Fruit fly (Drosophila melanogaster): ENCODE measurements around the gene CG42728.
A peak's percentile ranks its signal among the peaks of the same experiment; 100 is the strongest.

The CG42728 gene

DNA sequence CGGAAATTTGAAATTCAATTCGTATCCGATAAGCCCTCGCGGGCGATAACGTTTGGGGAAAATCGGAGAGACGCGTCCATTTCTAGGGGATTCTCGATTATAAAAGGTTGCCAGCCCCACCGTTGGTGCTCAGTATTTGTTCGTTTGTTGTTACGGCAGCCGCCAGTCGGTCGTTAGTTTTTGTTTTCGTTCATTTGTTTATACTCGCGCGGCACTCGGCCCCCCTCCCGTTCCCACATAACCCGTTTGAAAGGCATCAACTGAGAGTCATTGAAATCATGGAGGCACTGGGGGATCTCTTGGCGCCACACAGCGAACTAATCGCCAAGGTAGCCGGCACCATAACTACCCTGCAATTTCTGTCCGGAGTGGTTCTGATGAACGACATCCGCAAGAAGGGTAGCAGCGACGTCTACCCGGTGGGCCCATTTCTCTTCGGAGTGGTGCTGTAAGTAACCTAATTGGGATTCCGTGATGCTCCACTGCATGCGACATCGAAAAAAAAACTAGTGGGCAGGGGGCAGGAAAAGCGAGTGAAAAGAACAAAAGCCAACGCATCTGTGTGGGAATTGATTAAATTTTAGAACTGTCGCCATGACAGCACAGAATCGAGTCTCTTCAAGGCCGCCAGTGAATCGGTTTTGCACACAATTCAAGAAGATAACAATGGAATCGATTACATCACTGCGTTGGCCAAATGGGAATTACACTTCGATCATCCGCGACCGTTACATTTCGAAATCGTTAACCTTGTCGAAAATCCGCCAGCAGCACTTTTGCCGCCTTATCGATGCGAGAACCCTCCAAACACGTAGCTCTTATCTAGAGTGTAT is 27.0 kb downstream of the CG42728 start, which contains the start of gene CG7272 (continued):
- no peak for TF ChIP-seq svp (GFP tag)
- TF ChIP-seq fkh (GFP tag; optimal IDR thresholded peaks at IDR 0.05) = peak; percentile 85
- no peak for TF ChIP-seq CG6276 (GFP tag; optimal IDR thresholded peaks at IDR 0.05)

DNA sequence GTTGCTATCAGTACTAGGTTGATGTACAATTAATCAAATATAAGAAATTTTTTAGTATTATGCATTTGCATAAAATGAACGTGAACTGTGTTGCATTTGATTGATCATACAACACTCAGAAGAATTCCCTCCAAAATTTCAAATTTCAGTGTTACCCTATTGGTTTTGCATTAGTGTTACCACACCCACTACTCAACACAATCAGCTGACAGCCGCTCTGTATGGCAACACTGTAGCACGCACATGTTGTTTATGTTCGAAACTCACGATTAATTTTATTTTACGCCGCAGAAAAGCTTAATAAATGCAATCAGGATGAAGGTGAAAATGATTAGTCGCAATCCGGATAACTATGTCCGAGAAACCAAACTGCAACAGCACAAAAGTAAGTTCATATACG is 29.3 kb downstream of the CG42728 start, which contains the start of gene CG7275:
CG7275 (plus strand) TSS at position 215 of the 400 bp plus-strand sequence.
- no peak for TF ChIP-seq CG10631 (GFP tag; optimal IDR thresholded peaks at IDR 0.05)
- TF ChIP-seq cyc (GFP tag; optimal IDR thresholded peaks at IDR 0.05) = no peak
- TF ChIP-seq Eip75B (GFP tag; optimal IDR thresholded peaks at IDR 0.05) = no peak
- TF ChIP-seq Hr38 (GFP tag; optimal IDR thresholded peaks at IDR 0.05) = no peak
- TF ChIP-seq vri (GFP tag; optimal IDR thresholded peaks at IDR 0.05) = no peak
- no peak for TF ChIP-seq topi (GFP tag; optimal IDR thresholded peaks at IDR 0.05)
- TF ChIP-seq CG3032 (tag; optimal IDR thresholded peaks at IDR 0.05) = no peak
- TF ChIP-seq Eip93F (GFP tag; optimal IDR thresholded peaks at IDR 0.05) = no peak
- no peak for TF ChIP-seq CG9139 (GFP tag; optimal IDR thresholded peaks at IDR 0.05)
- TF ChIP-seq CG8119 (GFP tag; IDR thresholded peaks at IDR 0.05) = no peak
- TF ChIP-seq pdm3 (GFP tag; optimal IDR thresholded peaks at IDR 0.05) = no peak
- TF ChIP-seq achi (GFP tag; optimal IDR thresholded peaks at IDR 0.05) = no peak

DNA sequence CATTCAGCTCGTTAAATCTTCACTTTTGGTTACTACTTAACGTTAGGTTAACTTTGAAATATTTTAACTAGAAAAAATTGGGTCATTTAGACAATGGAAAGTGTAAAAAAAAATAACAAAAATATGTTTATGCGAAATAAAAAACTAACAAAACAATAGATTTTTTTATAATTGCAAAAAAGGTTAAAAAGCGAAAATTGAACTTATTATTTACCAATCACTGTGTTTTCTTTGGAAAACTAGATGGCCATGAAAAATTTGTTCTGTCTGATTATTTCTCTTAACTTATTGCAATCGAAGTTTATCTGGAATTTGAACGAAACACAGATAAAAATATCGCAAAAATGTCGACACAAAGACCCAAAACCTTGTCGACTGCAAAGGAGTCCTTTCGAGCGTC is 30.1 kb downstream of the CG42728 start, which contains the start of gene CG7276:
CG7276 (plus strand) TSS at position 301 of the 400 bp plus-strand sequence.
- TF ChIP-seq salr (GFP tag; optimal IDR thresholded peaks at IDR 0.05) (no peak), svp (GFP tag) (no peak), dsx (GFP tag; optimal IDR thresholded peaks at IDR 0.05; ENCODE audit: poor library complexity, severe bottlenecking) (no peak), CG6792 (GFP tag; optimal IDR thresholded peaks at IDR 0.05) (no peak), CG8319 (GFP tag; optimal IDR thresholded peaks at IDR 0.05) (no peak), CG10631 (GFP tag; optimal IDR thresholded peaks at IDR 0.05) (no peak), CG31627 (GFP tag; optimal IDR thresholded peaks at IDR 0.05) (no peak)

DNA sequence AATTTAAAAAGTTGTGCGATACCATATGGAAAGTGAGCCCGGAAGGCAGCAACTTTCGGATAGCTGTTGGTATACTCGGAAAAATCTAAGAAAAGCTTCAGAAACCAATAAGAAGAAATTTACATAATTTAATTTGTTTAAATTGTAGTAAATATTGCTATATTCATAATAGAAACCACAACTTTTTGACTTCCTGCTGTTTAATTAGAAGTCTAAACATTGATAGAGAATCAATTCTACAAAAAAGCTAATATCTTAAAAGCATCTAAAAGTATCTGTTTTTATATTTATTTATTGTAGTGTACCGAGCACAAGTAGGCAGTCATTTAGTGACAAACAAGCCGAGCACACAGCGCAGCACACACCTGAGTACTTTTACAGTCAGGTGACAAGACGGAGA is 31.7 kb downstream of the CG42728 start, which contains the start of gene CG13455:
CG13455 (plus strand) TSS at position 301 of the 400 bp plus-strand sequence.
- TF ChIP-seq CG10669 (GFP tag; optimal IDR thresholded peaks at IDR 0.05) (no peak), spab (GFP tag; optimal IDR thresholded peaks at IDR 0.05) (no peak), CG8632 (GFP tag; optimal IDR thresholded peaks at IDR 0.05) (no peak), dsx (GFP tag; optimal IDR thresholded peaks at IDR 0.05; ENCODE audit: poor library complexity, severe bottlenecking) (no peak), CG15336 (GFP tag; IDR thresholded peaks at IDR 0.05) (no peak), CG3919 (GFP tag; optimal IDR thresholded peaks at IDR 0.05) (no peak), CG11294 (GFP tag; IDR thresholded peaks at IDR 0.05) (no peak), CG34406 (GFP tag; optimal IDR thresholded peaks at IDR 0.05) (no peak), Sox15 (GFP tag; optimal IDR thresholded peaks at IDR 0.05) (no peak)

DNA sequence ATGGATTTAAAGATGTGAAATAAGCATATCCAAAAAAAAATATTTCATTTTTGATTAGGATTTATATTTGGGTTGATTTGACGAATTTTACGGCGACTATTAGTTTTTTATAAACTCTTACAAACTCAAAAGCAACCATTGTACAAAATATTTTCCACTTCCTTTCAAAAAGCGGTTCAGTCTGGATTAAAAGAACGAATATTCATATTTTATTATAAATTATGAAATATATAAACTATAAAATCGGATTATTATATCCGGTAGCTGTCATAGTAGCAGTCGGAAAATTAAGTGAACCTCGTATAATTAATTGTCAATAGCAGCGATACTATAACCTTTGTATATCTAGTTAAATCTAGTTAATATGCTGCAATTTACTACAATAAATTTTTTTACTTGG is 32.5 kb downstream of the CG42728 start, which contains the start of gene CG12355:
CG12355 (minus strand) TSS at position 101 of the 400 bp plus-strand sequence.
- TF ChIP-seq esn (GFP tag; optimal IDR thresholded peaks at IDR 0.05) (no peak), pdm3 (GFP tag; optimal IDR thresholded peaks at IDR 0.05) (no peak), lz (GFP tag; optimal IDR thresholded peaks at IDR 0.05) (no peak), dsx (GFP tag; optimal IDR thresholded peaks at IDR 0.05; ENCODE audit: poor library complexity, severe bottlenecking) (no peak), acj6 (GFP tag; optimal IDR thresholded peaks at IDR 0.05) (no peak), Gug (GFP tag; IDR thresholded peaks at IDR 0.05) (no peak), CG10669 (GFP tag; optimal IDR thresholded peaks at IDR 0.05) (no peak), salr (GFP tag; optimal IDR thresholded peaks at IDR 0.05) (no peak), Blimp-1 (GFP tag; optimal IDR thresholded peaks at IDR 0.05) (no peak), CG3032 (tag; optimal IDR thresholded peaks at IDR 0.05) (no peak), achi (GFP tag; optimal IDR thresholded peaks at IDR 0.05) (no peak), CG11294 (GFP tag; IDR thresholded peaks at IDR 0.05) (no peak), Sox14 (GFP tag; optimal IDR thresholded peaks at IDR 0.05) (no peak), Eip75B (GFP tag; optimal IDR thresholded peaks at IDR 0.05) (no peak)
